Fruit fly (Drosophila melanogaster) whole organism, embryonic: ENCODE results near the gene baf.
A peak's percentile ranks its signal among the peaks of the same experiment; 100 is the strongest.

Source experiments
- BEAF-32 ChIP-seq: fragments of 200-800 bp; sonication (Bioruptor generic); optimal IDR thresholded peaks from 3 replicates; lab custom pipeline; 2017; ENCODE audit warnings: missing biosample characterization, missing genetic modification characterization, mild to moderate bottlenecking, moderate library complexity, missing genetic modification reagents

Gene baf

DNA sequence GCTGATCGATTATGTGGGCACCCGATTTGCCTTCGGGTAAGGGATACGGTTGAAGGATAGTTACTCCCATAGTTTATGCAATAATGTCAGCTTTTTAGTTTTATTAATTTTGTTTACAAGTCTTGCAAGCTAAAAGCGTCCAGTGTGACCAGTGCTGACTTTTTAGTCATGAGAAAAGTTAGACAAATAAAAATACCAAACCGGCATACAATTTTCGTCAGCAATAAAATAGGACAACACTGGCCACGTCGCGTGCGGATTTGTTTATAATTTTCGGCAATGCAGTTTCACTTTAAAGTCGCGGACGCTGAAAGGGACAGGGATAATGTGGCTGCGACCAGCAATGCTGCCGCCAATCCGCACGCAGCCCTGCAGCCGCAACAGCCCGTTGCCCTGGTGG lies 43.4 kb downstream of the baf start, which contains the start of the genes MED20 and Trf (continued):
- peak; percentile 28 for TF ChIP-seq BEAF-32 (GFP tag; lab: Kevin White, UChicago)
